Worm (Caenorhabditis elegans) whole organism, young adult: ENCODE data around the gene C55B6.5.

Source experiments
- F39B2.1 ChIP-seq: fragments of 200-800 bp; sonication (Bioruptor generic); IDR thresholded peaks from 2 replicates; pipeline ENCODE4 v1.3.6; 2022; ENCODE audit warnings: missing genetic modification reagents, missing genetic modification characterization, missing compliant biosample characterization
- ama-1 ChIP-seq, 3 experiments: fragments of 150-350 bp in 1 of 3; sonication (generic microtip) in 2 of 3; optimal IDR thresholded peaks; 2 replicates each; lab custom pipeline; 2014 to 2018; ENCODE audit warnings: missing biosample characterization in 2 of 3, missing genetic modification characterization in 2 of 3, missing genetic modification reagents in 2 of 3

- no peak for TF ChIP-seq F39B2.1 (GFP tag; lab: Robert Waterston, UW)
- TF ChIP-seq ama-1 (optimal IDR thresholded peaks at IDR 0.05; lab: Kevin White, UChicago): no peak
- no peak for TF ChIP-seq ama-1 (GFP tag; optimal IDR thresholded peaks at IDR 0.05; lab: Kevin White, UChicago)
Measured at ce11 chrX:7233127-7234073, 28.3 kb upstream of the C55B6.5 start.
